Fruit fly (Drosophila melanogaster): ENCODE results near the gene Lamtor3.

Gene Lamtor3

dm6 chr2L:17480943-17481580 is at the start of gene Lamtor3, which contains the start of gene fws:
TSS of gene Lamtor3 (plus strand) at chr2L:17481231.
TSS of gene fws (minus strand) at chr2L:17481029.
- TF ChIP-seq CG1620 (GFP tag; optimal IDR thresholded peaks at IDR 0.05) (peak; percentile 81), toe (GFP tag; optimal IDR thresholded peaks at IDR 0.05) (peak; percentile 75), Mnt (GFP tag; optimal IDR thresholded peaks at IDR 0.05) (peak; percentile 86), cic (GFP tag; optimal IDR thresholded peaks at IDR 0.05) (peak; percentile 42), Clk (GFP tag; optimal IDR thresholded peaks at IDR 0.05) (peak; percentile 94), pad (GFP tag; optimal IDR thresholded peaks at IDR 0.05) (peak; percentile 90), kay (GFP tag; ENCODE audit: borderline replicate concordance) (peak; percentile 84), CG12768 (GFP tag; optimal IDR thresholded peaks at IDR 0.05) (peak; percentile 97), cnc (optimal IDR thresholded peaks at IDR 0.05) (no peak), tj (GFP tag; optimal IDR thresholded peaks at IDR 0.05) (peak; percentile 84), ovo (GFP tag; optimal IDR thresholded peaks at IDR 0.05) (peak; percentile 64), bab1 (GFP tag; optimal IDR thresholded peaks at IDR 0.05) (peak; percentile 97), CG7101 (tag; optimal IDR thresholded peaks at IDR 0.05) (peak; percentile 99), Crg-1 (GFP tag; optimal IDR thresholded peaks at IDR 0.05) (peak; percentile 94), Hr96 (GFP tag; optimal IDR thresholded peaks at IDR 0.05) (no peak), CG7045 (GFP tag; optimal IDR thresholded peaks at IDR 0.05) (peak; percentile 97), CG14711 (tag; optimal IDR thresholded peaks at IDR 0.05) (peak; percentile 98), CG5204 (GFP tag; optimal IDR thresholded peaks at IDR 0.05) (no peak), CG11617 (GFP tag; optimal IDR thresholded peaks at IDR 0.05) (peak; percentile 96), CG33017 (tag; optimal IDR thresholded peaks at IDR 0.05) (peak; percentile 98)

- TF ChIP-seq pad (GFP tag; optimal IDR thresholded peaks at IDR 0.05) (no peak), CG33017 (tag; optimal IDR thresholded peaks at IDR 0.05) (no peak), Hr96 (GFP tag; optimal IDR thresholded peaks at IDR 0.05) (no peak), kay (GFP tag; ENCODE audit: borderline replicate concordance) (peak; percentile 48)
Observed at dm6 chr2L:17431359-17431675, 49.7 kb upstream of the Lamtor3 start.

- TF ChIP-seq CG1620 (GFP tag; optimal IDR thresholded peaks at IDR 0.05) = no peak
- TF ChIP-seq CG12768 (GFP tag; optimal IDR thresholded peaks at IDR 0.05) = no peak
Observed at dm6 chr2L:17433030-17433912, 47.8 kb upstream of the Lamtor3 start, which contains the start of the genes Dif and CG5043. TSS of gene Dif (minus strand) at chr2L:17433161. TSS of gene CG5043 (plus strand) at chr2L:17433862.

- TF ChIP-seq kay (GFP tag; ENCODE audit: borderline replicate concordance) = no peak
- no peak for TF ChIP-seq ovo (GFP tag; optimal IDR thresholded peaks at IDR 0.05)
- no peak for TF ChIP-seq bab1 (GFP tag; optimal IDR thresholded peaks at IDR 0.05)
- no peak for TF ChIP-seq cic (GFP tag; optimal IDR thresholded peaks at IDR 0.05)
- no peak for TF ChIP-seq Clk (GFP tag; optimal IDR thresholded peaks at IDR 0.05)
- TF ChIP-seq Mnt (GFP tag; optimal IDR thresholded peaks at IDR 0.05) = no peak
- TF ChIP-seq Crg-1 (GFP tag; optimal IDR thresholded peaks at IDR 0.05) = no peak
- TF ChIP-seq CG7101 (tag; optimal IDR thresholded peaks at IDR 0.05) = no peak
- no peak for TF ChIP-seq toe (GFP tag; optimal IDR thresholded peaks at IDR 0.05)
- no peak for TF ChIP-seq CG1620 (GFP tag; optimal IDR thresholded peaks at IDR 0.05)
Observed at dm6 chr2L:17436500-17436899, 44.5 kb upstream of the Lamtor3 start, which contains the start of gene CG33928. TSS of gene CG33928 (minus strand) at chr2L:17436600.

- no peak for TF ChIP-seq CG33017 (tag; optimal IDR thresholded peaks at IDR 0.05)
- TF ChIP-seq cnc (optimal IDR thresholded peaks at IDR 0.05) = no peak
- TF ChIP-seq CG7045 (GFP tag; optimal IDR thresholded peaks at IDR 0.05) = no peak
- no peak for TF ChIP-seq tj (GFP tag; optimal IDR thresholded peaks at IDR 0.05)
- no peak for TF ChIP-seq CG5204 (GFP tag; optimal IDR thresholded peaks at IDR 0.05)
- TF ChIP-seq cic (GFP tag; optimal IDR thresholded peaks at IDR 0.05) = no peak
- no peak for TF ChIP-seq ovo (GFP tag; optimal IDR thresholded peaks at IDR 0.05)
- TF ChIP-seq toe (GFP tag; optimal IDR thresholded peaks at IDR 0.05) = no peak
- TF ChIP-seq Crg-1 (GFP tag; optimal IDR thresholded peaks at IDR 0.05) = no peak
- TF ChIP-seq CG12768 (GFP tag; optimal IDR thresholded peaks at IDR 0.05) = no peak
- TF ChIP-seq CG14711 (tag; optimal IDR thresholded peaks at IDR 0.05) = no peak
- TF ChIP-seq Hr96 (GFP tag; optimal IDR thresholded peaks at IDR 0.05) = no peak
- TF ChIP-seq pad (GFP tag; optimal IDR thresholded peaks at IDR 0.05) = no peak
- TF ChIP-seq CG7101 (tag; optimal IDR thresholded peaks at IDR 0.05) = no peak
- no peak for TF ChIP-seq Clk (GFP tag; optimal IDR thresholded peaks at IDR 0.05)
- TF ChIP-seq bab1 (GFP tag; optimal IDR thresholded peaks at IDR 0.05) = no peak
- TF ChIP-seq kay (GFP tag; ENCODE audit: borderline replicate concordance) = no peak
- TF ChIP-seq CG11617 (GFP tag; optimal IDR thresholded peaks at IDR 0.05) = no peak
- TF ChIP-seq CG1620 (GFP tag; optimal IDR thresholded peaks at IDR 0.05) = no peak
- no peak for TF ChIP-seq Mnt (GFP tag; optimal IDR thresholded peaks at IDR 0.05)
Observed at dm6 chr2L:17437594-17437993, 43.4 kb upstream of the Lamtor3 start.

- TF ChIP-seq Crg-1 (GFP tag; optimal IDR thresholded peaks at IDR 0.05) (no peak), kay (GFP tag; ENCODE audit: borderline replicate concordance) (peak; percentile 92)
Observed at dm6 chr2L:17447071-17447470, 34.0 kb upstream of the Lamtor3 start.
